Worm (Caenorhabditis elegans): ENCODE data around the gene Y53G8AR.5.

DNA sequence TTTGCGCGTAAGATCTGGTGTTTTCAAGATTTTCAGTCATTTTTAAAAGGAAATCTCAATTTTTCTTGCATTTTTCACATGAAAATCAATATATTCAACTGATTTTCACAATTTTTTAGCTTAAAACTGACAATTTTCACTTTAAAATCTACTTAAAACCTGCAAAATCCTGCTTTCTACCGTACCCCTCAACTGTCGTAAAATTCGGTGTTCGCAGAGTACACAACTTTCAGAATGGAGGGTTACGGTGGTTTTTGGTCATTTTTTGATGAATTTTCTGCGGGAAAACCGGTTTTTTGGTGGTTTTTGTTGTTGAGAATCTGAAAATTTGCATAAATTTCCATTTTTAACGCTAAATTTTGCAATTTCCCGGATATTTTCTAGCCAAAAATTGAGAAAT lies 14.9 kb downstream of the Y53G8AR.5 start:
- TF ChIP-seq nhr-237 (tag; optimal IDR thresholded peaks at IDR 0.05) (no peak), jun-1 (tag; optimal IDR thresholded peaks at IDR 0.05) (no peak)
